Fruit fly (Drosophila melanogaster): ENCODE measurements around the gene CG17652.

DNA sequence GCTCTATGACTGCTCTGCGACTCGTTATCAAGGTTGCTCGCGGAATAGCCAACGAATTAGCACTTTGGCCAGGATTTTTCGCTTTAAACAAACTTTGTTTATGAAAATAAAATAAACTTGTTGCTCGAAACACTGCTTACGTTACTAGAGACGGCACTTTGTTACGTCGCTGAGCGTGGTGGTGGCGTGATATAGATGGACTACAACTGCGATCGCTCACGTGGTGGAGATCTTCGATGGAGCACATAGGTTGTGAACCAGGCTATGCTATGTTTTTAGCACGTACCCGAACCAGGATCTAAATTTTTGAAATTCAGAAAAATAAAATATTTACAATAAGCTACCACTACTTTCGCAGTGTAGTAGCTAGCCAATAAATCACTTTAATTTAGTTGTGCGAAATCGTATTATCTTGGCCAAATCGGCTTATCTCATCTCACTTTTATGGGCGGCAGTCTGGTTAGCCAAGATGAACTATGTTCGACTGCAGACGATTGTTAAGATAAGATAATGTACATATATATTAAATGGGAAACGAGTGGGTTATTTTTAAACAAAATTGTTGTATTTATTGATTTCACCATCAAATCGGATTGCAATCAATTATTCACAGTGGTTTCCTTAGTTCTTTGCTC is 16.3 kb downstream of the CG17652 start, which contains the start of gene frtz:
- TF ChIP-seq psq (optimal IDR thresholded peaks at IDR 0.05) (no peak), h (optimal IDR thresholded peaks at IDR 0.05) (no peak), ttk (optimal IDR thresholded peaks at IDR 0.05) (no peak), Myc (optimal IDR thresholded peaks at IDR 0.05) (no peak), Sin3A (optimal IDR thresholded peaks at IDR 0.05) (no peak)
